Fruit fly (Drosophila melanogaster): ENCODE results near the gene CG46280.

Gene CG46280

dm6 chr3R:13043857-13044256 lies 13.4 kb upstream of the CG46280 start, which contains the start of gene CG45122:
Gene CG45122 (plus strand): TSS chr3R:13044157.
- TF ChIP-seq CG16863 (GFP tag; optimal IDR thresholded peaks at IDR 0.05) (no peak), toy (GFP tag; IDR thresholded peaks at IDR 0.05) (no peak), vnd (GFP tag; IDR thresholded peaks at IDR 0.05; ENCODE audit: partially characterized antibody) (no peak), mam (GFP tag; optimal IDR thresholded peaks at IDR 0.05) (no peak), HmgZ (tag; optimal IDR thresholded peaks at IDR 0.05) (no peak), CG8290 (GFP tag; optimal IDR thresholded peaks at IDR 0.05) (no peak), CG8290 (tag; optimal IDR thresholded peaks at IDR 0.05) (no peak), knrl (GFP tag; IDR thresholded peaks at IDR 0.05; ENCODE audit: partially characterized antibody) (no peak), Asciz (GFP tag; optimal IDR thresholded peaks at IDR 0.05) (no peak), CG14441 (GFP tag; IDR thresholded peaks at IDR 0.05) (no peak), ewg (GFP tag; optimal IDR thresholded peaks at IDR 0.05) (no peak), CG9932 (GFP tag; IDR thresholded peaks at IDR 0.05) (no peak)

dm6 chr3R:13042258-13043032 lies 12.0 kb upstream of the CG46280 start, which contains the start of gene snk:
Gene snk (minus strand): TSS chr3R:13042770.
- 0 out of 2 replicates have a peak, but pooled peaks have one; percentile 5 for TF ChIP-seq sim (GFP tag; IDR thresholded peaks at IDR 0.05)
- peak; percentile 66 for TF ChIP-seq Med (GFP tag)
- no peak for TF ChIP-seq bcd (GFP tag; optimal IDR thresholded peaks at IDR 0.05)
- TF ChIP-seq Hr39 (optimal IDR thresholded peaks at IDR 0.05), result peak; percentile 36
- TF ChIP-seq chinmo (GFP tag; IDR thresholded peaks at IDR 0.05; ENCODE audit: partially characterized antibody), result 0 out of 4 replicates have a peak, but pooled peaks have one; percentile 61
- peak; percentile 54 for TF ChIP-seq Ets65A (GFP tag)
- no peak for TF ChIP-seq CG31388 (GFP tag; optimal IDR thresholded peaks at IDR 0.05)
- TF ChIP-seq exex (tag; optimal IDR thresholded peaks at IDR 0.05), result peak; percentile 34
- peak in 1 of 2 experiments; percentile 38 for TF ChIP-seq Trl (optimal IDR thresholded peaks at IDR 0.05)
- no peak for TF ChIP-seq Trl (GFP tag; optimal IDR thresholded peaks at IDR 0.05)
- TF ChIP-seq hb (GFP tag; IDR thresholded peaks at IDR 0.05; ENCODE audit: partially characterized antibody), result 0 out of 3 replicates have a peak, but pooled peaks have one; percentile 8

dm6 chr3R:13041750-13042149 lies 11.3 kb upstream of the CG46280 start, which contains the start of gene CG11670:
Gene CG11670 (plus strand): TSS chr3R:13042050.
- peak; percentile 14 for TF ChIP-seq CG15073 (GFP tag; optimal IDR thresholded peaks at IDR 0.05)
- no peak for TF ChIP-seq Xrp1 (GFP tag; IDR thresholded peaks at IDR 0.05)

- 0 out of 2 replicates have a peak, but pooled peaks have one; percentile 5 for TF ChIP-seq CG5953 (GFP tag; IDR thresholded peaks at IDR 0.05)
- TF ChIP-seq repo (GFP tag; optimal IDR thresholded peaks at IDR 0.05), result no peak
- peak; percentile 63; the same call in 2 of the 3 replicates for TF ChIP-seq row (GFP tag; IDR thresholded peaks at IDR 0.05)
- peak; percentile 64 for TF ChIP-seq slbo (GFP tag; IDR thresholded peaks at IDR 0.05)
- peak; percentile 61 for TF ChIP-seq sens (GFP tag)
- TF ChIP-seq Optix (GFP tag; IDR thresholded peaks at IDR 0.05), result 0 out of 3 replicates have a peak, but pooled peaks have one; percentile 10
- no peak for TF ChIP-seq chn (GFP tag; optimal IDR thresholded peaks at IDR 0.05)
- 0 out of 2 replicates have a peak, but pooled peaks have one; percentile 11 for TF ChIP-seq CG10366 (GFP tag; IDR thresholded peaks at IDR 0.05)
- no peak for TF ChIP-seq CG10979 (tag; optimal IDR thresholded peaks at IDR 0.05)
- TF ChIP-seq Rfx (GFP tag; IDR thresholded peaks at IDR 0.05), result peak; percentile 54; the same call in 1 of the 2 replicates
- 0 out of 2 replicates have a peak, but pooled peaks have one; percentile 14 for TF ChIP-seq CG6689 (GFP tag; IDR thresholded peaks at IDR 0.05)
- TF ChIP-seq hb (GFP tag; IDR thresholded peaks at IDR 0.05; ENCODE audit: partially characterized antibody), result no peak
- TF ChIP-seq zfh2 (GFP tag; optimal IDR thresholded peaks at IDR 0.05), result peak; percentile 10
- TF ChIP-seq Aef1 (GFP tag; IDR thresholded peaks at IDR 0.05), result peak; percentile 40; the same call in 1 of the 3 replicates
- peak; percentile 47 for TF ChIP-seq CG9932 (GFP tag; IDR thresholded peaks at IDR 0.05)
- TF ChIP-seq al (GFP tag; IDR thresholded peaks at IDR 0.05), result 0 out of 2 replicates have a peak, but pooled peaks have one; percentile 12
- TF ChIP-seq Gug (GFP tag; IDR thresholded peaks at IDR 0.05), result peak; percentile 53; the same call in 3 of the 4 replicates
- TF ChIP-seq vvl (GFP tag; IDR thresholded peaks at IDR 0.05), result peak; percentile 57; the same call in 1 of the 2 replicates
- TF ChIP-seq CG14441 (GFP tag; IDR thresholded peaks at IDR 0.05), result 0 out of 2 replicates have a peak, but pooled peaks have one; percentile 22
- peak; percentile 55 for TF ChIP-seq grau (tag; optimal IDR thresholded peaks at IDR 0.05)
- peak; percentile 37; the same call in 1 of the 2 replicates for TF ChIP-seq Ptx1 (GFP tag; IDR thresholded peaks at IDR 0.05)
- peak; percentile 29; the same call in 1 of the 3 replicates for TF ChIP-seq CG11456 (GFP tag; IDR thresholded peaks at IDR 0.05)
- TF ChIP-seq lmd (GFP tag; IDR thresholded peaks at IDR 0.05), result peak; percentile 36; the same call in 1 of the 2 replicates
These were observed 8.7 kb upstream of the CG46280 start for dm6 chr3R:13039037-13039583.

All from whole organism, embryonic.